Fruit fly (Drosophila melanogaster): ENCODE results near the gene CG31266.

CG31266 gene

DNA sequence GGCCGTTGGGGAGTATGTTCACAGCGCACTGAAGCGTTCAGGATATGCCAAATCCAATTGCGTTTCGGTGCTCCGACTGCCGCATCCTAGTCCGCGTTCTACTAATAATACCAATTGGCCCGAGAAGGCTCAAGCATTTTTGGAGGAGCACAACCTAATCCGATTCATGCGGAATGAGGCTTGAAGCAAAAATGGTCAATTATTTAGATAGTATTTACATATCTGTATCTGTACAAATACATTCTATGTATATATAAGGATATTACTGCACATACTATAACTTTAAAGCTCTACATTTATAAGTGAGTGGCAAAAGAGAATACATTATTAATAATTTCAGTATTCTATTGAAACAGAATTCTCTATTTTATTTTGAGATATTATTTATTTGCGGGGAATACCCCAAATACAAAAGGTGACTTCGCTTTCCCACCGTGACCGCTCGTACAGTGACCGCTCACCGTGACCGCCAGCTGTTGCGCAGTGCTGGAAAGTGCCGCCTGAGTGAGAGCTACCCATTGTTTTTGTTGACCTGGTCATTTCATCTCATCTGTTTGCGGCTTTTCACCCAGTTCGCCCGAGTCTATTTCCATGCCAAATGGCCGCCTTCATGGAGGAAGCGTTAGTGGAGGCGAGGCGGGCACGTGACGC is 19.0 kb downstream of the CG31266 start, which contains the start of gene CG5292 (continued):
- TF ChIP-seq CG2116 (GFP tag; optimal IDR thresholded peaks at IDR 0.05), result peak; percentile 49
- peak; percentile 37 for TF ChIP-seq CG13775 (GFP tag; optimal IDR thresholded peaks at IDR 0.05)
- peak; percentile 79 for TF ChIP-seq Rfx (GFP tag; IDR thresholded peaks at IDR 0.05)
- peak; percentile 44 for TF ChIP-seq CG10209 (GFP tag; optimal IDR thresholded peaks at IDR 0.05)
- peak; percentile 19; the same call in 1 of the 2 replicates for TF ChIP-seq inv (GFP tag; IDR thresholded peaks at IDR 0.05; ENCODE audit: partially characterized antibody)
- peak; percentile 41 for TF ChIP-seq eyg (GFP tag; optimal IDR thresholded peaks at IDR 0.05)
- TF ChIP-seq Hand (GFP tag; optimal IDR thresholded peaks at IDR 0.05), result no peak
- TF ChIP-seq Max (GFP tag; optimal IDR thresholded peaks at IDR 0.05), result peak; percentile 42
- no peak for TF ChIP-seq CG30020 (tag; optimal IDR thresholded peaks at IDR 0.05)
- TF ChIP-seq CG8089 (GFP tag; optimal IDR thresholded peaks at IDR 0.05), result no peak
- TF ChIP-seq Vsx1 (GFP tag; optimal IDR thresholded peaks at IDR 0.05), result no peak
- no peak for TF ChIP-seq toy (GFP tag; IDR thresholded peaks at IDR 0.05)
- no peak for TF ChIP-seq CG7357 (GFP tag; IDR thresholded peaks at IDR 0.05)
- TF ChIP-seq CG33213 (GFP tag; optimal IDR thresholded peaks at IDR 0.05), result no peak
- TF ChIP-seq CG1792 (GFP tag; optimal IDR thresholded peaks at IDR 0.05), result no peak
- TF ChIP-seq CG30431 (GFP tag; optimal IDR thresholded peaks at IDR 0.05), result no peak
- peak; percentile 20 for TF ChIP-seq CG1647 (GFP tag; optimal IDR thresholded peaks at IDR 0.05)
- TF ChIP-seq CG18764 (GFP tag; optimal IDR thresholded peaks at IDR 0.05), result no peak
- peak; percentile 16 for TF ChIP-seq vfl (GFP tag; optimal IDR thresholded peaks at IDR 0.05)
- TF ChIP-seq Gug (GFP tag; IDR thresholded peaks at IDR 0.05), result no peak
- peak; percentile 99 for TF ChIP-seq wek (GFP tag; optimal IDR thresholded peaks at IDR 0.05)
- peak; percentile 16 for TF ChIP-seq ewg (GFP tag; optimal IDR thresholded peaks at IDR 0.05)
- TF ChIP-seq D (optimal IDR thresholded peaks at IDR 0.05), result no peak
- TF ChIP-seq D (GFP tag; optimal IDR thresholded peaks at IDR 0.05), result peak; percentile 39
- no peak for TF ChIP-seq CG8359 (GFP tag; optimal IDR thresholded peaks at IDR 0.05; ENCODE audit: borderline replicate concordance)
- TF ChIP-seq crol (GFP tag; IDR thresholded peaks at IDR 0.05), result no peak
- TF ChIP-seq CG2712 (tag; optimal IDR thresholded peaks at IDR 0.05), result peak; percentile 75
- TF ChIP-seq shn (GFP tag; optimal IDR thresholded peaks at IDR 0.05), result no peak
- TF ChIP-seq grau (tag; optimal IDR thresholded peaks at IDR 0.05), result no peak
- no peak for TF ChIP-seq PHDP (tag; optimal IDR thresholded peaks at IDR 0.05)
- TF ChIP-seq Hr3 (GFP tag; optimal IDR thresholded peaks at IDR 0.05), result peak; percentile 46
- TF ChIP-seq CG18011 (GFP tag; optimal IDR thresholded peaks at IDR 0.05), result no peak
- TF ChIP-seq CG3726 (GFP tag; IDR thresholded peaks at IDR 0.05), result 0 out of 3 replicates have a peak, but pooled peaks have one; percentile 28
- TF ChIP-seq Gsc (GFP tag; IDR thresholded peaks at IDR 0.05), result no peak
- peak; percentile 8 for TF ChIP-seq ATbp (GFP tag; optimal IDR thresholded peaks at IDR 0.05)
- no peak for TF ChIP-seq sim (GFP tag; IDR thresholded peaks at IDR 0.05)
- TF ChIP-seq CG2129 (GFP tag; IDR thresholded peaks at IDR 0.05; ENCODE audit: partially characterized antibody), result no peak
- TF ChIP-seq Mad (GFP tag; optimal IDR thresholded peaks at IDR 0.05), result peak; percentile 31
- TF ChIP-seq bab2 (GFP tag; optimal IDR thresholded peaks at IDR 0.05), result peak; percentile 19
- no peak for TF ChIP-seq Kr (GFP tag; optimal IDR thresholded peaks at IDR 0.05)
- no peak for TF ChIP-seq CG7839 (tag; optimal IDR thresholded peaks at IDR 0.05)
- peak; percentile 58 for TF ChIP-seq kah (GFP tag; optimal IDR thresholded peaks at IDR 0.05)
- peak; percentile 36 for TF ChIP-seq CG7556 (GFP tag; optimal IDR thresholded peaks at IDR 0.05)
- peak; percentile 34 for TF ChIP-seq CG12155 (GFP tag; optimal IDR thresholded peaks at IDR 0.05)
- TF ChIP-seq Meics (GFP tag; optimal IDR thresholded peaks at IDR 0.05), result peak; percentile 58
- TF ChIP-seq Antp (GFP tag; optimal IDR thresholded peaks at IDR 0.05), result peak; percentile 35
- no peak for TF ChIP-seq yki (optimal IDR thresholded peaks at IDR 0.05)
- no peak for TF ChIP-seq crc (GFP tag; optimal IDR thresholded peaks at IDR 0.05)
- TF ChIP-seq CG14710 (tag; optimal IDR thresholded peaks at IDR 0.05), result peak; percentile 80
- peak; percentile 76 for TF ChIP-seq NFAT (GFP tag; IDR thresholded peaks at IDR 0.05)
- TF ChIP-seq Neu2 (GFP tag; optimal IDR thresholded peaks at IDR 0.05; ENCODE audit: borderline replicate concordance), result no peak
